Fruit fly (Drosophila melanogaster) whole organism, wandering third instar larva: ENCODE measurements around the gene CG17376.
A peak's percentile ranks its signal among the peaks of the same experiment; 100 is the strongest.

Experiments used
- Abd-B ChIP-seq: fragments of >200 bp; optimal IDR thresholded peaks from 2 replicates; lab custom pipeline; 2017; ENCODE audit warnings: missing biosample characterization, missing genetic modification characterization
- Mio ChIP-seq: sonication (Bioruptor generic); optimal IDR thresholded peaks from 2 replicates; lab custom pipeline; 2016; ENCODE audit warnings: missing biosample characterization, missing genetic modification characterization
- N ChIP-seq: fragments of >200 bp; optimal IDR thresholded peaks from 2 replicates; lab custom pipeline; 2018; ENCODE audit warnings: missing biosample characterization, missing external identifiers, missing genetic modification characterization
- Rel ChIP-seq, 2 experiments: fragments of 200-800 bp; sonication (Bioruptor generic) in 1 of 2; optimal IDR thresholded peaks; 2 replicates in 1 of 2; 3 replicates in 1 of 2; lab custom pipeline; 2016 to 2019; ENCODE audit warnings: mild to moderate bottlenecking in 2 of 2, missing biosample characterization in 2 of 2, missing genetic modification characterization in 2 of 2, moderate library complexity in 1 of 2
- h ChIP-seq: fragments of 200-800 bp; sonication (Bioruptor generic); optimal IDR thresholded peaks from 3 replicates; lab custom pipeline; 2016; ENCODE audit warnings: missing biosample characterization, mild to moderate bottlenecking, missing genetic modification characterization
- jim ChIP-seq: fragments of 175-275, 200-325 bp; sonication (Bioruptor generic); optimal IDR thresholded peaks from 2 replicates; lab custom pipeline; 2016; ENCODE audit warnings: missing biosample characterization, mild to moderate bottlenecking, missing genetic modification characterization
- lola ChIP-seq: fragments of >200 bp; optimal IDR thresholded peaks from 2 replicates; lab custom pipeline; 2017; ENCODE audit warnings: missing biosample characterization, missing genetic modification characterization
- usp ChIP-seq: fragments of >200 bp; optimal IDR thresholded peaks from 2 replicates; lab custom pipeline; 2017; ENCODE audit warnings: missing biosample characterization, missing genetic modification characterization

- peak; percentile 12 for TF ChIP-seq h (GFP tag; lab: Kevin White, UChicago)
- no peak for TF ChIP-seq Mio (GFP tag; lab: Kevin White, UChicago)
- TF ChIP-seq usp (GFP tag; lab: Kevin White, UChicago), result no peak
- TF ChIP-seq jim (GFP tag; lab: Kevin White, UChicago), result no peak
- no peak for TF ChIP-seq Rel (GFP tag; optimal IDR thresholded peaks at IDR 0.05; lab: Kevin White, UChicago)
- TF ChIP-seq Rel (tag; optimal IDR thresholded peaks at IDR 0.05; lab: Kevin White, UChicago), result no peak
- no peak for TF ChIP-seq lola (GFP tag; lab: Kevin White, UChicago)
- no peak for TF ChIP-seq N (GFP tag; lab: Kevin White, UChicago)
- no peak for TF ChIP-seq Abd-B (GFP tag; lab: Kevin White, UChicago)
These were observed 20.9 kb upstream of the CG17376 start, which contains the start of gene sens-2 for dm6 chr2L:6821631-6822030.
